Fruit fly (Drosophila melanogaster): ENCODE measurements around the gene UQCR-14.

Gene UQCR-14

dm6 chrX:16308310-16308918, 22.3 kb downstream of the UQCR-14 start, which contains the start of gene Had1:
Gene Had1 (minus strand): TSS chrX:16308667.
- TF ChIP-seq cnc (optimal IDR thresholded peaks at IDR 0.05) (no peak), kay (GFP tag; ENCODE audit: borderline replicate concordance) (no peak), CG14711 (tag; optimal IDR thresholded peaks at IDR 0.05) (no peak), Crg-1 (GFP tag; optimal IDR thresholded peaks at IDR 0.05) (no peak), cic (GFP tag; optimal IDR thresholded peaks at IDR 0.05) (no peak), CG7045 (GFP tag; optimal IDR thresholded peaks at IDR 0.05) (no peak), Clk (GFP tag; optimal IDR thresholded peaks at IDR 0.05) (no peak), bab1 (GFP tag; optimal IDR thresholded peaks at IDR 0.05) (no peak), toe (GFP tag; optimal IDR thresholded peaks at IDR 0.05) (no peak), tj (GFP tag; optimal IDR thresholded peaks at IDR 0.05) (no peak), ovo (GFP tag; optimal IDR thresholded peaks at IDR 0.05) (no peak), CG33017 (tag; optimal IDR thresholded peaks at IDR 0.05) (no peak), CG1620 (GFP tag; optimal IDR thresholded peaks at IDR 0.05) (no peak), Hr96 (GFP tag; optimal IDR thresholded peaks at IDR 0.05) (no peak), CG5204 (GFP tag; optimal IDR thresholded peaks at IDR 0.05) (no peak), CG11617 (GFP tag; optimal IDR thresholded peaks at IDR 0.05) (no peak), CG12768 (GFP tag; optimal IDR thresholded peaks at IDR 0.05) (no peak), CG7101 (tag; optimal IDR thresholded peaks at IDR 0.05) (no peak), pad (GFP tag; optimal IDR thresholded peaks at IDR 0.05) (no peak)

- TF ChIP-seq CG7101 (tag; optimal IDR thresholded peaks at IDR 0.05) (no peak), CG33017 (tag; optimal IDR thresholded peaks at IDR 0.05) (no peak), CG1620 (GFP tag; optimal IDR thresholded peaks at IDR 0.05) (no peak), Clk (GFP tag; optimal IDR thresholded peaks at IDR 0.05) (no peak), cnc (optimal IDR thresholded peaks at IDR 0.05) (no peak), CG14711 (tag; optimal IDR thresholded peaks at IDR 0.05) (no peak), CG11617 (GFP tag; optimal IDR thresholded peaks at IDR 0.05) (no peak), kay (GFP tag; ENCODE audit: borderline replicate concordance) (peak; percentile 87), tj (GFP tag; optimal IDR thresholded peaks at IDR 0.05) (peak; percentile 47), Mnt (GFP tag; optimal IDR thresholded peaks at IDR 0.05) (no peak), CG12768 (GFP tag; optimal IDR thresholded peaks at IDR 0.05) (no peak), toe (GFP tag; optimal IDR thresholded peaks at IDR 0.05) (no peak), CG7045 (GFP tag; optimal IDR thresholded peaks at IDR 0.05) (no peak), cic (GFP tag; optimal IDR thresholded peaks at IDR 0.05) (peak; percentile 71), Hr96 (GFP tag; optimal IDR thresholded peaks at IDR 0.05) (no peak), bab1 (GFP tag; optimal IDR thresholded peaks at IDR 0.05) (no peak)
Measured at dm6 chrX:16308953-16309352, 22.9 kb downstream of the UQCR-14 start.

dm6 chrX:16309764-16310163, 23.7 kb downstream of the UQCR-14 start:
- TF ChIP-seq CG7045 (GFP tag; optimal IDR thresholded peaks at IDR 0.05) (no peak), pad (GFP tag; optimal IDR thresholded peaks at IDR 0.05) (no peak), CG1620 (GFP tag; optimal IDR thresholded peaks at IDR 0.05) (no peak), bab1 (GFP tag; optimal IDR thresholded peaks at IDR 0.05) (no peak), Hr96 (GFP tag; optimal IDR thresholded peaks at IDR 0.05) (no peak)

- TF ChIP-seq tj (GFP tag; optimal IDR thresholded peaks at IDR 0.05) (peak; percentile 31), toe (GFP tag; optimal IDR thresholded peaks at IDR 0.05) (no peak), Hr96 (GFP tag; optimal IDR thresholded peaks at IDR 0.05) (no peak), CG14711 (tag; optimal IDR thresholded peaks at IDR 0.05) (peak; percentile 14), pad (GFP tag; optimal IDR thresholded peaks at IDR 0.05) (peak; percentile 5), Mnt (GFP tag; optimal IDR thresholded peaks at IDR 0.05) (no peak), ovo (GFP tag; optimal IDR thresholded peaks at IDR 0.05) (no peak), CG11617 (GFP tag; optimal IDR thresholded peaks at IDR 0.05) (peak; percentile 43), Clk (GFP tag; optimal IDR thresholded peaks at IDR 0.05) (no peak), CG12768 (GFP tag; optimal IDR thresholded peaks at IDR 0.05) (no peak), kay (GFP tag; ENCODE audit: borderline replicate concordance) (peak; percentile 55), CG33017 (tag; optimal IDR thresholded peaks at IDR 0.05) (no peak), cnc (optimal IDR thresholded peaks at IDR 0.05) (no peak), bab1 (GFP tag; optimal IDR thresholded peaks at IDR 0.05) (peak; percentile 79), CG7101 (tag; optimal IDR thresholded peaks at IDR 0.05) (peak; percentile 1), cic (GFP tag; optimal IDR thresholded peaks at IDR 0.05) (no peak), Crg-1 (GFP tag; optimal IDR thresholded peaks at IDR 0.05) (peak; percentile 4)
Measured at dm6 chrX:16313078-16313875, 27.2 kb downstream of the UQCR-14 start, which contains the start of the genes CG9915 and SWIP. Gene CG9915 (minus strand): TSS chrX:16313138. Gene SWIP (plus strand): TSS chrX:16313709.

- peak; percentile 85 for TF ChIP-seq ovo (GFP tag; optimal IDR thresholded peaks at IDR 0.05)
- peak; percentile 78 for TF ChIP-seq cic (GFP tag; optimal IDR thresholded peaks at IDR 0.05)
- peak; percentile 65 for TF ChIP-seq tj (GFP tag; optimal IDR thresholded peaks at IDR 0.05)
- TF ChIP-seq toe (GFP tag; optimal IDR thresholded peaks at IDR 0.05): no peak
- TF ChIP-seq bab1 (GFP tag; optimal IDR thresholded peaks at IDR 0.05): no peak
- TF ChIP-seq CG33017 (tag; optimal IDR thresholded peaks at IDR 0.05): no peak
- TF ChIP-seq CG5204 (GFP tag; optimal IDR thresholded peaks at IDR 0.05): no peak
- TF ChIP-seq CG11617 (GFP tag; optimal IDR thresholded peaks at IDR 0.05): no peak
- TF ChIP-seq Mnt (GFP tag; optimal IDR thresholded peaks at IDR 0.05): peak; percentile 94
- TF ChIP-seq CG7101 (tag; optimal IDR thresholded peaks at IDR 0.05): peak; percentile 28
- TF ChIP-seq pad (GFP tag; optimal IDR thresholded peaks at IDR 0.05): peak; percentile 37
- peak; percentile 27 for TF ChIP-seq Crg-1 (GFP tag; optimal IDR thresholded peaks at IDR 0.05)
Measured at dm6 chrX:16318858-16319557, 32.9 kb downstream of the UQCR-14 start.
